Worm (Caenorhabditis elegans): ENCODE data around the gene fcmt-1.

DNA sequence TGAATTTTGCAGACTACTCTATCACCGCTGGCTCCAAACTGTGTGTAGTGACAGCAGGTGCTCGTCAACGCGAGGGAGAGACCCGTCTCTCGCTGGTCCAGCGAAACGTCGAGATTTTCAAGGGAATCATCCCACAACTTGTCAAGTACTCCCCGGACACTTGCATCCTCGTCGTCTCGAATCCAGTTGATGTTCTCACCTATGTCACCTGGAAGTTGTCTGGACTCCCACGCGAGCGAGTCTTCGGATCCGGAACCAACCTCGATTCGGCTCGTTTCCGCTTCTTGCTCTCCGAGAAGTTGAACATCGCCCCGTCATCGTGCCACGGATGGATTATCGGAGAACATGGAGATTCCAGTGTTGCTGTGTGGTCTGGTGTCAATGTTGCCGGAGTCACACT lies 16.3 kb upstream of the fcmt-1 start:
- no peak for TF ChIP-seq nhr-11 (tag; optimal IDR thresholded peaks at IDR 0.05)
- TF ChIP-seq nhr-76 (tag; optimal IDR thresholded peaks at IDR 0.05), result no peak
- TF ChIP-seq elt-2 (tag; optimal IDR thresholded peaks at IDR 0.05), result no peak
- TF ChIP-seq ama-1 (optimal IDR thresholded peaks at IDR 0.05), result no peak
- no peak for TF ChIP-seq ztf-11 (tag; optimal IDR thresholded peaks at IDR 0.05)
- no peak for TF ChIP-seq dpl-1 (GFP tag; optimal IDR thresholded peaks at IDR 0.05)

All from whole organism, L1 larva.